Fruit fly (Drosophila melanogaster) whole organism, wandering third instar larva: Measurements from ENCODE around the gene Upf2.

ENCODE experiments used
- CG32264 ChIP-seq: fragments of 200-800 bp; sonication (Bioruptor generic); optimal IDR thresholded peaks from 2 replicates; lab custom pipeline; 2016; ENCODE audit warnings: missing biosample characterization, missing genetic modification characterization
- CG9705 ChIP-seq: fragments of 200-800 bp; sonication (Bioruptor generic); optimal IDR thresholded peaks from 2 replicates; lab custom pipeline; 2018; ENCODE audit warnings: missing biosample characterization, mild to moderate bottlenecking, missing genetic modification characterization
- CrebA ChIP-seq: fragments of 200-800 bp; sonication (Bioruptor generic); optimal IDR thresholded peaks from 2 replicates; lab custom pipeline; 2016; ENCODE audit warnings: missing biosample characterization, mild to moderate bottlenecking, missing genetic modification characterization, borderline replicate concordance
- Dif ChIP-seq: fragments of 200-275, 200-300 bp; sonication (Bioruptor generic); optimal IDR thresholded peaks from 2 replicates; lab custom pipeline; 2018; ENCODE audit warnings: missing biosample characterization, missing genetic modification characterization; ENCODE audit not compliant: partially characterized antibody
- HLH106 ChIP-seq: fragments of 200-800 bp; optimal IDR thresholded peaks from 3 replicates; lab custom pipeline; 2019; ENCODE audit warnings: missing biosample characterization, mild to moderate bottlenecking, missing genetic modification characterization, moderate library complexity
- Hnf4 ChIP-seq: fragments of 200-800 bp; sonication (Bioruptor generic); optimal IDR thresholded peaks from 2 replicates; lab custom pipeline; 2016; ENCODE audit warnings: missing biosample characterization, mild to moderate bottlenecking, missing genetic modification characterization
- Myc ChIP-seq: fragments of >200 bp; optimal IDR thresholded peaks from 2 replicates; lab custom pipeline; 2017
- OdsH ChIP-seq: fragments of 200-800 bp; sonication (Bioruptor generic); optimal IDR thresholded peaks from 2 replicates; lab custom pipeline; 2016; ENCODE audit warnings: missing biosample characterization, mild to moderate bottlenecking, missing genetic modification characterization
- Rel ChIP-seq, 2 experiments: fragments of 200-800 bp; sonication (Bioruptor generic) in 1 of 2; optimal IDR thresholded peaks; 2 replicates in 1 of 2; 3 replicates in 1 of 2; lab custom pipeline; 2016 to 2019; ENCODE audit warnings: mild to moderate bottlenecking in 2 of 2, missing biosample characterization in 2 of 2, missing genetic modification characterization in 2 of 2, moderate library complexity in 1 of 2
- br ChIP-seq: fragments of 200-800 bp; sonication (Bioruptor generic); optimal IDR thresholded peaks from 2 replicates; lab custom pipeline; 2016; ENCODE audit warnings: missing biosample characterization, missing genetic modification characterization
- dsf ChIP-seq: sonication (Bioruptor generic); optimal IDR thresholded peaks from 2 replicates; lab custom pipeline; 2016; ENCODE audit warnings: missing biosample characterization, missing genetic modification characterization, borderline replicate concordance
- ey ChIP-seq: fragments of 200-800 bp; sonication (Bioruptor generic); optimal IDR thresholded peaks from 2 replicates; lab custom pipeline; 2016; ENCODE audit warnings: missing biosample characterization, missing genetic modification characterization
- h ChIP-seq: fragments of 200-800 bp; sonication (Bioruptor generic); optimal IDR thresholded peaks from 3 replicates; lab custom pipeline; 2016; ENCODE audit warnings: missing biosample characterization, mild to moderate bottlenecking, missing genetic modification characterization
- jim ChIP-seq: fragments of 175-275, 200-325 bp; sonication (Bioruptor generic); optimal IDR thresholded peaks from 2 replicates; lab custom pipeline; 2016; ENCODE audit warnings: missing biosample characterization, mild to moderate bottlenecking, missing genetic modification characterization
- lola ChIP-seq: fragments of >200 bp; optimal IDR thresholded peaks from 2 replicates; lab custom pipeline; 2017; ENCODE audit warnings: missing biosample characterization, missing genetic modification characterization
- pan ChIP-seq: fragments of >200 bp; optimal IDR thresholded peaks from 2 replicates; lab custom pipeline; 2017
- psq ChIP-seq: fragments of 200-800 bp; sonication (Bioruptor generic); optimal IDR thresholded peaks from 3 replicates; lab custom pipeline; 2017; ENCODE audit warnings: missing biosample characterization, mild to moderate bottlenecking, missing genetic modification characterization, moderate library complexity
- rgr ChIP-seq: fragments of 200-800 bp; sonication (Bioruptor generic); optimal IDR thresholded peaks from 3 replicates; lab custom pipeline; 2016; ENCODE audit warnings: missing biosample characterization, mild to moderate bottlenecking, missing genetic modification characterization
- sage ChIP-seq: fragments of 200-800 bp; sonication (Bioruptor generic); optimal IDR thresholded peaks from 2 replicates; lab custom pipeline; 2016; ENCODE audit warnings: missing biosample characterization, mild to moderate bottlenecking, missing genetic modification characterization
- tai ChIP-seq: sonication (Bioruptor generic); optimal IDR thresholded peaks from 2 replicates; lab custom pipeline; 2016; ENCODE audit warnings: missing biosample characterization, missing genetic modification characterization
- usp ChIP-seq: fragments of >200 bp; optimal IDR thresholded peaks from 2 replicates; lab custom pipeline; 2017; ENCODE audit warnings: missing biosample characterization, missing genetic modification characterization

Gene Upf2

dm6 chrX:8056084-8056483 is 19.2 kb downstream of the Upf2 start:
- TF ChIP-seq OdsH (GFP tag; lab: Kevin White, UChicago) (no peak), psq (peak; percentile 60)

- peak; percentile 10 for TF ChIP-seq psq
- TF ChIP-seq Myc (lab: Kevin White, UChicago): no peak
- TF ChIP-seq h (GFP tag; lab: Kevin White, UChicago): peak; percentile 21
- TF ChIP-seq, all 38 proteins: peak for 2
Measured at dm6 chrX:8049292-8049691, 26.0 kb downstream of the Upf2 start.

- no peak for TF ChIP-seq ey (GFP tag; lab: Kevin White, UChicago)
- no peak for TF ChIP-seq CG32264 (GFP tag; lab: Kevin White, UChicago)
- TF ChIP-seq HLH106 (tag; lab: Kevin White, UChicago): no peak
- TF ChIP-seq Dif (GFP tag; lab: Kevin White, UChicago): no peak
- TF ChIP-seq CrebA: no peak
- TF ChIP-seq OdsH (GFP tag; lab: Kevin White, UChicago): no peak
- no peak for TF ChIP-seq usp (GFP tag; lab: Kevin White, UChicago)
- no peak for TF ChIP-seq pan (lab: Kevin White, UChicago)
- TF ChIP-seq jim (GFP tag; lab: Kevin White, UChicago): no peak
- no peak for TF ChIP-seq tai (GFP tag; lab: Kevin White, UChicago)
- TF ChIP-seq dsf (GFP tag; lab: Kevin White, UChicago): no peak
- no peak for TF ChIP-seq psq
- TF ChIP-seq CG9705 (GFP tag; lab: Kevin White, UChicago): no peak
- no peak for TF ChIP-seq lola
- no peak for TF ChIP-seq sage
Measured at dm6 chrX:8046520-8046919, 28.7 kb downstream of the Upf2 start.

dm6 chrX:8038934-8039333 is 36.3 kb downstream of the Upf2 start:
- TF ChIP-seq pan (lab: Kevin White, UChicago) (no peak), Rel (GFP tag; optimal IDR thresholded peaks at IDR 0.05; lab: Kevin White, UChicago) (no peak), Rel (tag; optimal IDR thresholded peaks at IDR 0.05; lab: Kevin White, UChicago) (peak; percentile 52), Hnf4 (no peak), ey (GFP tag; lab: Kevin White, UChicago) (no peak)

- TF ChIP-seq br (GFP tag; lab: Kevin White, UChicago): no peak
- no peak for TF ChIP-seq Rel (GFP tag; optimal IDR thresholded peaks at IDR 0.05; lab: Kevin White, UChicago)
- TF ChIP-seq Rel (tag; optimal IDR thresholded peaks at IDR 0.05; lab: Kevin White, UChicago): peak; percentile 5
- no peak for TF ChIP-seq ey (GFP tag; lab: Kevin White, UChicago)
Measured at dm6 chrX:8037334-8037733, 37.9 kb downstream of the Upf2 start, which contains the start of gene CG2233. CG2233 (minus strand) TSS chrX:8037517.

- TF ChIP-seq rgr (GFP tag; lab: Kevin White, UChicago) (no peak), OdsH (GFP tag; lab: Kevin White, UChicago) (no peak), pan (lab: Kevin White, UChicago) (no peak), Rel (GFP tag; optimal IDR thresholded peaks at IDR 0.05; lab: Kevin White, UChicago) (no peak), Rel (tag; optimal IDR thresholded peaks at IDR 0.05; lab: Kevin White, UChicago) (no peak)
Measured at dm6 chrX:8021245-8021644, 54.0 kb downstream of the Upf2 start, which contains the start of gene CG15333. CG15333 (minus strand) TSS chrX:8021345.
